Worm (Caenorhabditis elegans): ENCODE results near the gene chil-2.

The chil-2 gene

DNA sequence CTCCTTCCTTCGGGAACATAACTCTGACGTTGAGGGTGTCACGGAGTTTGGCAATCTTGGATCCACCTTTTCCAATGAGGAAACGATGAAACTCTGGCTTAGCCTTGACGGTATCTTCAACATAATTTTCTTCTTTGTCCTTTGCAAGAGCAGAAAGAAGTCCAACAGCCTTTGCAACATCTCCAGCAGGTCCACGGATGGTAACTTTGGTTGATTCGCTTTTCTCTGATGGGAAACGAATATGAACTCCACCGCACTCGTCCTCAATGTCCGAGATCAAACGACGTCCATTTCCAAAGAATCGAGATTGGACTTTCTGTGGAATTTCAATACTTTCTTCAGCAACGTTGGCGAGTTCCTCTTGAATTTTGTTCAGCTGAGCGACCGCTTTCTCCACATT lies 14.1 kb upstream of the chil-2 start:
- TF ChIP-seq C04F5.9 (tag; optimal IDR thresholded peaks at IDR 0.05) (no peak), pqm-1 (tag; optimal IDR thresholded peaks at IDR 0.05) (no peak), rnt-1 (tag; optimal IDR thresholded peaks at IDR 0.05) (no peak), lsy-2 (tag; optimal IDR thresholded peaks at IDR 0.05) (no peak), hlh-17 (GFP tag; optimal IDR thresholded peaks at IDR 0.05; ENCODE audit: borderline replicate concordance) (no peak), nhr-84 (tag; optimal IDR thresholded peaks at IDR 0.05) (no peak), vab-15 (tag; optimal IDR thresholded peaks at IDR 0.05) (no peak), egl-13 (tag; optimal IDR thresholded peaks at IDR 0.05) (no peak), snpc-4 (tag; optimal IDR thresholded peaks at IDR 0.05) (no peak), unc-86 (tag; optimal IDR thresholded peaks at IDR 0.05) (no peak), jun-1 (tag; optimal IDR thresholded peaks at IDR 0.05) (no peak), snu-23 (GFP tag; optimal IDR thresholded peaks at IDR 0.05) (no peak), ztf-4 (tag; optimal IDR thresholded peaks at IDR 0.05) (no peak), alr-1 (tag; optimal IDR thresholded peaks at IDR 0.05; ENCODE audit: borderline replicate concordance) (no peak), xbp-1 (tag; optimal IDR thresholded peaks at IDR 0.05) (no peak), C16A3.4 (tag; optimal IDR thresholded peaks at IDR 0.05) (no peak)

DNA sequence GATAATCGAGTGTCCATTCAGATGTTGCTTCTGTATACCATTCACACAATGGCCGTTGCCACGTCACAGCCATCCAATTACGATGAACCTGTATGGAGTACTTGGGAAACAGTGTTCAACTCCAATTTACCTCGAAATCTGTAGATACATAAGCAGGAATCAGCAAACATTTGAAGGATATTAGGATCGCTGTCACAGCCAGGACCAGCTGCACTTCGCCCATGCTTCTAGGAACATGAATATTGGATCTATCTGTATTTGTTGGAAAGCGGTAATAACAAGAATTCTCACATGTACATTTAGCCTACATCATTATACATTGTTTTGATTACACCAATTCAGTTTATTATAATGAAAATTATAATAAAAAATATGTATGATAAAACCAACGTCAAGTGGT lies 11.8 kb upstream of the chil-2 start, which contains the start of gene algn-8:
TSS of gene algn-8 (minus strand) at position 227 of the 400 bp plus-strand sequence.
- TF ChIP-seq xbp-1 (tag; optimal IDR thresholded peaks at IDR 0.05) (no peak), lin-39 (tag; optimal IDR thresholded peaks at IDR 0.05) (no peak), rnt-1 (tag; optimal IDR thresholded peaks at IDR 0.05) (no peak), ceh-90 (tag; optimal IDR thresholded peaks at IDR 0.05) (no peak), F16B12.6 (tag; optimal IDR thresholded peaks at IDR 0.05) (no peak), nhr-85 (tag) (no peak), ces-1 (GFP tag; optimal IDR thresholded peaks at IDR 0.05) (no peak), zip-4 (GFP tag; optimal IDR thresholded peaks at IDR 0.05) (no peak), nhr-84 (tag; optimal IDR thresholded peaks at IDR 0.05) (no peak), lir-3 (tag; optimal IDR thresholded peaks at IDR 0.05; ENCODE audit: poor library complexity) (no peak), jun-1 (tag; optimal IDR thresholded peaks at IDR 0.05) (no peak), ama-1 (optimal IDR thresholded peaks at IDR 0.05) (no peak), nhr-77 (tag; optimal IDR thresholded peaks at IDR 0.05) (no peak), blmp-1 (tag; optimal IDR thresholded peaks at IDR 0.05) (no peak), sup-37 (GFP tag; optimal IDR thresholded peaks at IDR 0.05) (no peak), C04F5.9 (tag; optimal IDR thresholded peaks at IDR 0.05) (no peak), alr-1 (tag; optimal IDR thresholded peaks at IDR 0.05; ENCODE audit: borderline replicate concordance) (no peak), nhr-76 (tag; optimal IDR thresholded peaks at IDR 0.05) (no peak), mdl-1 (tag; optimal IDR thresholded peaks at IDR 0.05) (no peak), unc-30 (tag; optimal IDR thresholded peaks at IDR 0.05) (no peak)

DNA sequence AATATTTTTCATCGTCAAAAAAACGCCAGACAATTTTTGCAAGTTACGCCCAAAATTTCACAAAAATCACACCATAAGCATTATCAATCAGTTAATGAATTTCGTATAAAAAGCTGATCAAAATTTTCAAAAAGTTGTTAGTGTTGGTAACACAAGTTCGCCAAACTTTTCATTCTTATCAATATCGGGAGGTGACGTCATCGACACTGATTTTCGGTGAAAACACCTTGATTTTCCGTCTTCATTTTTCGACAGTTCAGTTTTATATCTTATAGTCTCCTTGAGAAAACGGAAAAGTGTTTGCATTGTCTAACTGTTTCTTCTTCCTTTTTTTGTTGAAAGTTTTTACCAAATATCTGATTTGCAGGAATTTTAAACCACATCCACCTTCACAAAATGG lies 6.4 kb upstream of the chil-2 start, which contains the start of gene C08H9.15:
TSS of gene C08H9.15 (plus strand) at position 368 of the 400 bp plus-strand sequence.
- peak in 4 of 6 experiments; percentile 16 to 64 (median 45) for TF ChIP-seq elt-3 (tag; optimal IDR thresholded peaks at IDR 0.05)
- peak; percentile 85 for TF ChIP-seq blmp-1 (tag; optimal IDR thresholded peaks at IDR 0.05)
- no peak for TF ChIP-seq alr-1 (tag; optimal IDR thresholded peaks at IDR 0.05; ENCODE audit: borderline replicate concordance)
- TF ChIP-seq nhr-85 (tag): peak; percentile 61
- no peak for TF ChIP-seq dpl-1 (GFP tag; optimal IDR thresholded peaks at IDR 0.05)

DNA sequence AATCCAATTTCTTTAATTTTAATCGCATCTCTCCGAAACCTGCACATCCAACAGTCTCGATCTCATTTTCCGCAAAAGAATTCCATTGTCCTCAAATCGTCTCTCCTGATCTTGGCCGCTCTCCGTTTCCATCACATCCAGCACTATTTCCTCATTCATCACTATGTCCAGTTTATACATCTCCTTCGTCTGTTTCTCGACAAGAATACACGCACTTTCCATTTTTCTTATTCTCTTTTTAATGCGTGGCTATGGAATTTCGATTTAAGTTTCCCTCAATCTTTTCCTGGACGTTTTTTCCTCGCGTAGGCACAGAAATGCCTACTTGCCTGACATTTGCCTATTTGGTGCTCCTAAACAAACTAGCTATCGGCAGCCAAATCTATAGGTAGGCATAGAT lies 5.4 kb upstream of the chil-2 start:
- TF ChIP-seq blmp-1 (tag; optimal IDR thresholded peaks at IDR 0.05): peak; percentile 97
- TF ChIP-seq nhr-12 (tag; optimal IDR thresholded peaks at IDR 0.05): no peak

DNA sequence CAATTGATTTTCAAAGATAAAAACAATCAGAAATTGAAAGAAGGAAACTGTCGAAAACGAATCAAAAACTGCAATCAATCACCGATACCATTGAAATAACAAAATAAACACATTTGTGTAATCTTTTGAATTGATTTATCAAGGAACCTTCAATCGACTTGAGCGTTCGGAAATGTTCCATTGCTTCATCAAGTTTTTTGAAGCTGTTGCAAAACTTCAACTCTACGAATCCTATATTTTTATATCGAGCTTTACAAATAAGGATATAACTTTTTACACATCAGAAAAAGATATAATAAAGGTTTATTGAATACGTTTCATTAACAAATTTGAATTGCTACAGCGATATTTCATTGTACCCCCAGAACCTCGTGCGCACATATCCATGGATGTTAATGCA lies 1.4 kb downstream of the chil-2 start, which contains the start of gene chil-8:
TSS of gene chil-8 (minus strand) at position 101 of the 400 bp plus-strand sequence.
- no peak for TF ChIP-seq mab-9 (GFP tag; IDR thresholded peaks at IDR 0.05)
- TF ChIP-seq mdl-1 (tag; optimal IDR thresholded peaks at IDR 0.05): no peak
